Fruit fly (Drosophila melanogaster): ENCODE measurements around the gene CG11122.

CG11122 gene

DNA sequence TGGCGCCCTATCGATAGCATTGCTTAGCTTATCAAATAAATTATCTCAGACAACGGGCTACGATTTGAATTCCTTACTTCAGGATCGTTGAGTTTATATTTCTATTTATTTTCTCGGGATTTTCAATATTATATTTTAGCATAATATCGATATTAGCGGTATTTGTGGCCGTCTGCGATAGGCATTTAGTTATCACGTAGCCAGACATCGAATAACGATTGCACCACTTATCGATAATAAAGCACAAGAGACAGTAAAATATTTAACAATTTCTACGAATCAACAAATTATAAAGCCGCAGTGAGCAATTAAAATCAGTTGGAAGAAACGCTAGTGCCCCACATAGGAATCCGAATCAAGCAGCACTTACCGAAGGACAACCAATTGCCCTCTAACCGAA is 34.4 kb downstream of the CG11122 start, which contains the start of gene CG2076 (continued):
- TF ChIP-seq CG15011 (GFP tag; optimal IDR thresholded peaks at IDR 0.05) = no peak
- TF ChIP-seq ara (GFP tag; IDR thresholded peaks at IDR 0.05) = no peak
- no peak for TF ChIP-seq pho (GFP tag; optimal IDR thresholded peaks at IDR 0.05)
- TF ChIP-seq stwl (tag; optimal IDR thresholded peaks at IDR 0.05) = peak; percentile 65
- peak; percentile 91 for TF ChIP-seq Scr (GFP tag; IDR thresholded peaks at IDR 0.05; ENCODE audit: partially characterized antibody)
- peak; percentile 58; the same call in 1 of the 2 replicates for TF ChIP-seq CG42726 (GFP tag; IDR thresholded peaks at IDR 0.05; ENCODE audit: partially characterized antibody)
- TF ChIP-seq zen2 (GFP tag; IDR thresholded peaks at IDR 0.05; ENCODE audit: partially characterized antibody) = peak; percentile 87; the same call in 2 of the 3 replicates
- no peak for TF ChIP-seq insv (GFP tag; optimal IDR thresholded peaks at IDR 0.05)
- TF ChIP-seq CG4617 (GFP tag; optimal IDR thresholded peaks at IDR 0.05; ENCODE audit: borderline replicate concordance) = peak; percentile 12
- no peak for TF ChIP-seq prd (optimal IDR thresholded peaks at IDR 0.05)
- no peak for TF ChIP-seq prd (GFP tag; IDR thresholded peaks at IDR 0.05)
- TF ChIP-seq Dll (GFP tag; IDR thresholded peaks at IDR 0.05; ENCODE audit: partially characterized antibody) = peak; percentile 90
- peak; percentile 23 for TF ChIP-seq CG15514 (GFP tag; optimal IDR thresholded peaks at IDR 0.05)
- peak; percentile 57 for TF ChIP-seq MBD-R2 (GFP tag; IDR thresholded peaks at IDR 0.05)
- peak; percentile 95 for TF ChIP-seq tna (GFP tag; IDR thresholded peaks at IDR 0.05; ENCODE audit: partially characterized antibody)
- peak; percentile 84 for TF ChIP-seq inv (GFP tag; IDR thresholded peaks at IDR 0.05; ENCODE audit: partially characterized antibody)
- TF ChIP-seq knrl (GFP tag; IDR thresholded peaks at IDR 0.05; ENCODE audit: partially characterized antibody) = peak; percentile 89
- TF ChIP-seq hb (GFP tag; IDR thresholded peaks at IDR 0.05; ENCODE audit: partially characterized antibody) = peak; percentile 95
- TF ChIP-seq Kr (GFP tag; optimal IDR thresholded peaks at IDR 0.05) = no peak
- peak; percentile 30 for TF ChIP-seq CG3995 (GFP tag; optimal IDR thresholded peaks at IDR 0.05)
- peak; percentile 58 for TF ChIP-seq Sry-δ (GFP tag; optimal IDR thresholded peaks at IDR 0.05)
- peak; percentile 81; the same call in 3 of the 4 replicates for TF ChIP-seq chinmo (GFP tag; IDR thresholded peaks at IDR 0.05; ENCODE audit: partially characterized antibody)
- TF ChIP-seq HLH4C (GFP tag; IDR thresholded peaks at IDR 0.05; ENCODE audit: partially characterized antibody) = peak; percentile 97
- TF ChIP-seq nerfin-2 (GFP tag; IDR thresholded peaks at IDR 0.05; ENCODE audit: partially characterized antibody) = peak; percentile 97
- TF ChIP-seq CG13287 (GFP tag; IDR thresholded peaks at IDR 0.05; ENCODE audit: partially characterized antibody) = peak; percentile 94
- peak; percentile 86 for TF ChIP-seq Doc3 (GFP tag; IDR thresholded peaks at IDR 0.05; ENCODE audit: partially characterized antibody)
- peak; percentile 82; the same call in 2 of the 3 replicates for TF ChIP-seq Opbp (GFP tag; IDR thresholded peaks at IDR 0.05; ENCODE audit: partially characterized antibody)
- no peak for TF ChIP-seq CG14014 (GFP tag; IDR thresholded peaks at IDR 0.05)
- peak; percentile 73 for TF ChIP-seq CG2116 (GFP tag; optimal IDR thresholded peaks at IDR 0.05)
- TF ChIP-seq CG12391 (tag; optimal IDR thresholded peaks at IDR 0.05) = peak; percentile 4
- no peak for TF ChIP-seq CG31365 (tag; optimal IDR thresholded peaks at IDR 0.05)
- TF ChIP-seq hbn (GFP tag; IDR thresholded peaks at IDR 0.05; ENCODE audit: partially characterized antibody) = peak; percentile 72
- peak in 1 of 2 experiments; percentile 36 for TF ChIP-seq Pdp1 (GFP tag; optimal IDR thresholded peaks at IDR 0.05)
- TF ChIP-seq Oaz (GFP tag; IDR thresholded peaks at IDR 0.05) = no peak
- no peak for TF ChIP-seq Hr3 (GFP tag; optimal IDR thresholded peaks at IDR 0.05)
- TF ChIP-seq Hmr (GFP tag; optimal IDR thresholded peaks at IDR 0.05) = no peak
- TF ChIP-seq yki (optimal IDR thresholded peaks at IDR 0.05) = no peak
- TF ChIP-seq Dp (GFP tag; optimal IDR thresholded peaks at IDR 0.05) = peak; percentile 77
- peak; percentile 96 for TF ChIP-seq CG14860 (GFP tag; IDR thresholded peaks at IDR 0.05; ENCODE audit: partially characterized antibody)
- peak; percentile 37 for TF ChIP-seq CG14710 (tag; optimal IDR thresholded peaks at IDR 0.05)
- TF ChIP-seq wek (GFP tag; optimal IDR thresholded peaks at IDR 0.05) = peak; percentile 91
- no peak for TF ChIP-seq Hmx (GFP tag; optimal IDR thresholded peaks at IDR 0.05)
- TF ChIP-seq vfl (GFP tag; optimal IDR thresholded peaks at IDR 0.05) = no peak

All from whole organism, embryonic.